Fruit fly (Drosophila melanogaster): Measurements from ENCODE around the gene Pfdn5.
A peak's percentile ranks its signal among the peaks of the same experiment; 100 is the strongest.

Pfdn5 gene

dm6 chr3R:22447195-22447873 is 39.5 kb upstream of the Pfdn5 start, which contains the start of gene CG34288 (continued):
- TF ChIP-seq CG17328 (GFP tag; IDR thresholded peaks at IDR 0.05) (peak; percentile 42; the same call in 1 of the 2 replicates), sob (GFP tag; IDR thresholded peaks at IDR 0.05) (peak; percentile 73), bcd (GFP tag; optimal IDR thresholded peaks at IDR 0.05) (no peak), CG4854 (GFP tag; optimal IDR thresholded peaks at IDR 0.05) (no peak), prd (optimal IDR thresholded peaks at IDR 0.05) (no peak), prd (GFP tag; IDR thresholded peaks at IDR 0.05) (peak; percentile 47), tap (tag; optimal IDR thresholded peaks at IDR 0.05) (peak; percentile 30), gsb (GFP tag; IDR thresholded peaks at IDR 0.05) (no peak), abd-A (tag; optimal IDR thresholded peaks at IDR 0.05) (no peak), CG16815 (GFP tag; optimal IDR thresholded peaks at IDR 0.05) (no peak), CG5953 (GFP tag; IDR thresholded peaks at IDR 0.05) (no peak), kni (GFP tag; optimal IDR thresholded peaks at IDR 0.05) (no peak), YL-1 (GFP tag; optimal IDR thresholded peaks at IDR 0.05) (no peak), CG33557 (GFP tag; optimal IDR thresholded peaks at IDR 0.05) (no peak), CG11247 (GFP tag; IDR thresholded peaks at IDR 0.05) (peak; percentile 50; the same call in 1 of the 2 replicates), Dref (GFP tag; IDR thresholded peaks at IDR 0.05) (peak; percentile 58), CG2712 (tag; optimal IDR thresholded peaks at IDR 0.05) (no peak), CG10565 (GFP tag; optimal IDR thresholded peaks at IDR 0.05) (no peak), gcm (GFP tag; optimal IDR thresholded peaks at IDR 0.05) (no peak), CG17361 (GFP tag; IDR thresholded peaks at IDR 0.05) (no peak; the same call in 2 of the 3 replicates), amos (GFP tag; IDR thresholded peaks at IDR 0.05; ENCODE audit: partially characterized antibody) (no peak), CG13624 (GFP tag; optimal IDR thresholded peaks at IDR 0.05) (no peak), Ada2b (GFP tag; IDR thresholded peaks at IDR 0.05) (0 out of 2 replicates have a peak, but pooled peaks have one; percentile 4), CG1647 (GFP tag; optimal IDR thresholded peaks at IDR 0.05) (no peak), CrebB (tag; optimal IDR thresholded peaks at IDR 0.05) (no peak), CG11085 (GFP tag; IDR thresholded peaks at IDR 0.05) (peak; percentile 63), CG34376 (GFP tag; optimal IDR thresholded peaks at IDR 0.05) (peak; percentile 89), CG34224 (GFP tag; IDR thresholded peaks at IDR 0.05; ENCODE audit: partially characterized antibody) (no peak), CG9215 (GFP tag; IDR thresholded peaks at IDR 0.05) (no peak), Stat92E (GFP tag; optimal IDR thresholded peaks at IDR 0.05) (no peak), crol (GFP tag; IDR thresholded peaks at IDR 0.05) (no peak), fd3F (GFP tag; optimal IDR thresholded peaks at IDR 0.05) (no peak), CG14441 (GFP tag; IDR thresholded peaks at IDR 0.05) (peak; percentile 55), cad (GFP tag; optimal IDR thresholded peaks at IDR 0.05) (no peak), dmrt99B (tag; optimal IDR thresholded peaks at IDR 0.05) (peak; percentile 38), Nf-YA (GFP tag; IDR thresholded peaks at IDR 0.05) (peak; percentile 35), ewg (GFP tag; optimal IDR thresholded peaks at IDR 0.05) (no peak), CG7271 (tag; optimal IDR thresholded peaks at IDR 0.05) (no peak), kay (GFP tag; optimal IDR thresholded peaks at IDR 0.05) (no peak), CG8281 (tag; optimal IDR thresholded peaks at IDR 0.05) (no peak), CG6689 (GFP tag; IDR thresholded peaks at IDR 0.05) (no peak), CG4820 (GFP tag; optimal IDR thresholded peaks at IDR 0.05) (no peak), gcm2 (GFP tag; optimal IDR thresholded peaks at IDR 0.05) (no peak), dimm (GFP tag; IDR thresholded peaks at IDR 0.05) (no peak), CG15269 (tag; optimal IDR thresholded peaks at IDR 0.05) (peak; percentile 39), p53 (GFP tag; optimal IDR thresholded peaks at IDR 0.05) (no peak), Hey (tag; optimal IDR thresholded peaks at IDR 0.05) (peak; percentile 11), CG10366 (GFP tag; IDR thresholded peaks at IDR 0.05) (no peak), Hmx (GFP tag; optimal IDR thresholded peaks at IDR 0.05) (no peak), Side (GFP tag; optimal IDR thresholded peaks at IDR 0.05) (peak; percentile 13), Dbx (GFP tag; IDR thresholded peaks at IDR 0.05) (peak; percentile 75)

Measured in whole organism, embryonic.